Fruit fly (Drosophila melanogaster) whole organism, embryonic: ENCODE results near the gene Cpr64Ad.

Experiments
- CG1024 ChIP-seq: fragments of 200-800 bp; sonication (Bioruptor generic); IDR thresholded peaks from 2 replicates; pipeline ENCODE4 v1.3.6; 2022; ENCODE audit warnings: missing biosample characterization, missing genetic modification characterization
- CG10321 ChIP-seq: fragments of 200-800 bp; sonication (Bioruptor generic); IDR thresholded peaks from 2 replicates; pipeline ENCODE4 v1.3.6; 2022; ENCODE audit warnings: missing biosample characterization, missing genetic modification characterization
- CG11085 ChIP-seq: fragments of 200-800 bp; sonication (Bioruptor generic); IDR thresholded peaks from 2 replicates; pipeline ENCODE4 v1.3.6; 2022; ENCODE audit warnings: missing biosample characterization, missing genetic modification characterization
- CG11093 ChIP-seq: fragments of 200-800 bp; sonication (Bioruptor generic); IDR thresholded peaks from 3 replicates; pipeline ENCODE4 v1.3.6; 2022; ENCODE audit warnings: missing biosample characterization, missing genetic modification characterization
- CG11398 ChIP-seq: fragments of 200-800 bp; sonication (Bioruptor generic); optimal IDR thresholded peaks from 2 replicates; lab custom pipeline; 2016; ENCODE audit warnings: missing biosample characterization, missing genetic modification characterization
- CG11504 ChIP-seq: fragments of 200-800 bp; sonication (Bioruptor generic); optimal IDR thresholded peaks from 3 replicates; lab custom pipeline; 2019; ENCODE audit warnings: missing biosample characterization, mild to moderate bottlenecking, missing genetic modification characterization, moderate library complexity
- CG14710 ChIP-seq: fragments of 200-800 bp; sonication (Bioruptor generic); optimal IDR thresholded peaks from 3 replicates; lab custom pipeline; 2019; ENCODE audit warnings: missing biosample characterization, mild to moderate bottlenecking, missing genetic modification characterization, moderate library complexity
- CG15073 ChIP-seq: fragments of 200-800 bp; sonication (Bioruptor generic); optimal IDR thresholded peaks from 2 replicates; lab custom pipeline; 2016; ENCODE audit warnings: missing biosample characterization, missing genetic modification characterization
- CG16813 ChIP-seq: fragments of 200-800 bp; sonication (Bioruptor generic); IDR thresholded peaks from 3 replicates; pipeline ENCODE4 v1.3.6; 2022; ENCODE audit warnings: missing biosample characterization, missing genetic modification characterization; ENCODE audit not compliant: partially characterized antibody
- CG17359 ChIP-seq: fragments of 200-800 bp; sonication (Bioruptor generic); optimal IDR thresholded peaks from 3 replicates; lab custom pipeline; 2018; ENCODE audit warnings: missing biosample characterization, mild to moderate bottlenecking, missing genetic modification characterization, moderate library complexity
- CG17361 ChIP-seq: fragments of 200-800 bp; sonication (Bioruptor generic); IDR thresholded peaks from 3 replicates; pipeline ENCODE4 v1.3.6; 2022; ENCODE audit warnings: missing biosample characterization, missing genetic modification characterization
- CG18011 ChIP-seq: fragments of 200-800 bp; sonication (Bioruptor generic); optimal IDR thresholded peaks from 2 replicates; lab custom pipeline; 2017; ENCODE audit warnings: missing biosample characterization, missing genetic modification characterization, mild to moderate bottlenecking, moderate library complexity, missing genotype
- CG31441 ChIP-seq: fragments of 200-800 bp; sonication (Bioruptor generic); IDR thresholded peaks from 2 replicates; pipeline ENCODE4 v1.3.6; 2022; ENCODE audit warnings: missing biosample characterization, missing genetic modification characterization
- CG4617 ChIP-seq: fragments of 200-800 bp; sonication (Bioruptor generic); optimal IDR thresholded peaks from 3 replicates; lab custom pipeline; 2016; ENCODE audit warnings: missing biosample characterization, missing genetic modification characterization, borderline replicate concordance
- CG4854 ChIP-seq: fragments of 200-800 bp; sonication (Bioruptor generic); optimal IDR thresholded peaks from 2 replicates; lab custom pipeline; 2016; ENCODE audit warnings: missing biosample characterization, missing genetic modification characterization, inconsistent platforms
- CG6175 ChIP-seq: fragments of 200-800 bp; sonication (Bioruptor generic); IDR thresholded peaks from 3 replicates; pipeline ENCODE4 v1.3.6; 2022; ENCODE audit warnings: missing biosample characterization, missing genetic modification characterization
- CG6654 ChIP-seq: fragments of 200-800 bp; sonication (Bioruptor generic); optimal IDR thresholded peaks from 2 replicates; lab custom pipeline; 2017; ENCODE audit warnings: missing biosample characterization, mild to moderate bottlenecking, missing genetic modification characterization
- CG9437 ChIP-seq: fragments of 200-800 bp; sonication (Bioruptor generic); optimal IDR thresholded peaks from 2 replicates; lab custom pipeline; 2018; ENCODE audit warnings: missing biosample characterization, mild to moderate bottlenecking, missing genetic modification characterization
- CG9817 ChIP-seq: fragments of 200-800 bp; sonication (Bioruptor generic); optimal IDR thresholded peaks from 2 replicates; lab custom pipeline; 2018; ENCODE audit warnings: missing biosample characterization, mild to moderate bottlenecking, missing genetic modification characterization, moderate library complexity
- D ChIP-seq, 2 experiments: fragments of 200-800 bp in 1 of 2; fragments of >200 bp in 1 of 2; sonication (Bioruptor generic) in 1 of 2; optimal IDR thresholded peaks; 2 replicates in 1 of 2; 3 replicates in 1 of 2; lab custom pipeline; 2017; ENCODE audit warnings: mild to moderate bottlenecking in 1 of 2, missing biosample characterization in 1 of 2, missing genetic modification characterization in 1 of 2, missing genetic modification reagents in 1 of 2
- Gug ChIP-seq: fragments of 200-800 bp; sonication (Bioruptor generic); IDR thresholded peaks from 4 replicates; pipeline ENCODE4 v1.3.6; 2022; ENCODE audit warnings: missing biosample characterization, missing genetic modification characterization
- HLH4C ChIP-seq: fragments of 200-800 bp; sonication (Bioruptor generic); IDR thresholded peaks from 3 replicates; pipeline ENCODE4 v1.3.6; 2022; ENCODE audit warnings: missing biosample characterization, missing genetic modification characterization; ENCODE audit not compliant: partially characterized antibody
- HLH54F ChIP-seq: fragments of 200-800 bp; sonication (Bioruptor generic); optimal IDR thresholded peaks from 3 replicates; lab custom pipeline; 2016; ENCODE audit warnings: missing biosample characterization, missing genetic modification characterization
- Hand ChIP-seq: fragments of 200-800 bp; sonication (Bioruptor generic); optimal IDR thresholded peaks from 2 replicates; lab custom pipeline; 2017; ENCODE audit warnings: mild to moderate bottlenecking, missing biosample characterization, missing genetic modification reagents, missing genetic modification characterization
- MESR4 ChIP-seq: fragments of 200-800 bp; sonication (Bioruptor generic); optimal IDR thresholded peaks from 2 replicates; lab custom pipeline; 2018; ENCODE audit warnings: missing biosample characterization, mild to moderate bottlenecking, missing genetic modification characterization, moderate library complexity
- NC2β ChIP-seq: fragments of 200-800 bp; sonication (Bioruptor generic); optimal IDR thresholded peaks from 2 replicates; lab custom pipeline; 2016; ENCODE audit warnings: missing biosample characterization, missing genetic modification characterization
- Stat92E ChIP-seq, 3 experiments: fragments of >200 bp in 2 of 3; fragments of 200-800 bp in 1 of 3; sonication (Bioruptor generic) in 1 of 3; optimal IDR thresholded peaks; 2 replicates each; lab custom pipeline; 2017 to 2019; ENCODE audit warnings: missing biosample characterization in 3 of 3, missing genetic modification characterization in 3 of 3, mild to moderate bottlenecking in 1 of 3, moderate library complexity in 1 of 3
- Tbp ChIP-seq: fragments of >200 bp; optimal IDR thresholded peaks from 2 replicates; lab custom pipeline; 2018; ENCODE audit warnings: missing biosample characterization, missing genetic modification characterization
- Usf ChIP-seq: fragments of 200-800 bp; sonication (Bioruptor generic); optimal IDR thresholded peaks from 2 replicates; lab custom pipeline; 2017; ENCODE audit warnings: missing genotype, missing biosample characterization, missing genetic modification characterization
- crc ChIP-seq: fragments of 200-800 bp; sonication (Bioruptor generic); optimal IDR thresholded peaks from 2 replicates; lab custom pipeline; 2016; ENCODE audit warnings: missing biosample characterization, missing genetic modification characterization
- croc ChIP-seq: fragments of 200-800 bp; sonication (Bioruptor generic); conservative IDR thresholded peaks from 3 replicates; pipeline ENCODE4 v1.3.6; 2022; ENCODE audit warnings: missing biosample characterization, missing genetic modification characterization
- cwo ChIP-seq: fragments of 200-800 bp; sonication (Bioruptor generic); optimal IDR thresholded peaks from 3 replicates; lab custom pipeline; 2017; ENCODE audit warnings: missing biosample characterization, missing genetic modification characterization, mild to moderate bottlenecking, moderate library complexity, missing genetic modification reagents
- dan ChIP-seq: fragments of 200-800 bp; sonication (Bioruptor generic); IDR thresholded peaks from 2 replicates; pipeline ENCODE4 v1.3.6; 2022; ENCODE audit warnings: missing biosample characterization, missing genetic modification characterization
- dmrt99B ChIP-seq: fragments of 200-800 bp; sonication (Bioruptor generic); optimal IDR thresholded peaks from 2 replicates; lab custom pipeline; 2018; ENCODE audit warnings: missing biosample characterization, mild to moderate bottlenecking, missing genetic modification characterization, moderate library complexity
- dysf ChIP-seq: fragments of 200-800 bp; sonication (Bioruptor generic); IDR thresholded peaks from 3 replicates; pipeline ENCODE4 v1.3.6; 2022; ENCODE audit warnings: missing biosample characterization, missing genetic modification characterization
- esg ChIP-seq: fragments of 200-800 bp; sonication (Bioruptor generic); conservative IDR thresholded peaks from 2 replicates; pipeline ENCODE4 v1.3.6; 2022; ENCODE audit warnings: missing biosample characterization, missing genetic modification characterization
- eve ChIP-seq, 2 experiments: fragments of >200 bp; optimal IDR thresholded peaks; 2 replicates each; lab custom pipeline; 2017; ENCODE audit warnings: missing biosample characterization in 2 of 2, missing genetic modification characterization in 2 of 2
- hkb ChIP-seq, 2 experiments: fragments of 200-800 bp in 1 of 2; fragments of >200 bp in 1 of 2; sonication (Bioruptor generic) in 1 of 2; IDR thresholded peaks in 1 of 2; optimal IDR thresholded peaks in 1 of 2; 2 replicates each; pipeline versions ENCODE4 v1.3.6 to Lab custom; 2017 to 2022; ENCODE audit warnings: missing biosample characterization in 1 of 2, missing genetic modification characterization in 1 of 2
- ind ChIP-seq: fragments of 200-800 bp; sonication (Bioruptor generic); optimal IDR thresholded peaks from 3 replicates; lab custom pipeline; 2016; ENCODE audit warnings: missing biosample characterization, missing genetic modification characterization
- kah ChIP-seq: fragments of 200-800 bp; sonication (Bioruptor generic); optimal IDR thresholded peaks from 2 replicates; lab custom pipeline; 2018; ENCODE audit warnings: missing biosample characterization, mild to moderate bottlenecking, missing genetic modification characterization
- kay ChIP-seq: fragments of 200-800 bp; sonication (Bioruptor generic); optimal IDR thresholded peaks from 2 replicates; lab custom pipeline; 2016; ENCODE audit warnings: missing biosample characterization, missing genetic modification characterization
- lbe ChIP-seq: fragments of 200-800 bp; sonication (Bioruptor generic); optimal IDR thresholded peaks from 2 replicates; lab custom pipeline; 2016; ENCODE audit warnings: missing biosample characterization, mild to moderate bottlenecking, missing genetic modification characterization
- lilli ChIP-seq: fragments of 200-800 bp; sonication (Bioruptor generic); optimal IDR thresholded peaks from 3 replicates; lab custom pipeline; 2016; ENCODE audit warnings: missing biosample characterization, missing genetic modification characterization
- maf-S ChIP-seq: fragments of 200-800 bp; sonication (Bioruptor generic); optimal IDR thresholded peaks from 2 replicates; lab custom pipeline; 2016; ENCODE audit warnings: missing biosample characterization, missing genetic modification characterization
- mld ChIP-seq: fragments of 200-800 bp; sonication (Bioruptor generic); IDR thresholded peaks from 3 replicates; pipeline ENCODE4 v1.3.6; 2022; ENCODE audit warnings: missing biosample characterization, missing genetic modification characterization; ENCODE audit not compliant: partially characterized antibody
- pros ChIP-seq: fragments of 200-800 bp; sonication (Bioruptor generic); optimal IDR thresholded peaks from 3 replicates; lab custom pipeline; 2019; ENCODE audit warnings: missing biosample characterization, mild to moderate bottlenecking, missing genetic modification characterization, moderate library complexity
- ranshi ChIP-seq: fragments of 200-800 bp; sonication (Bioruptor generic); IDR thresholded peaks from 2 replicates; pipeline ENCODE4 v1.3.6; 2022; ENCODE audit warnings: missing biosample characterization, missing genetic modification characterization
- unpg ChIP-seq: fragments of 200-800 bp; sonication (Bioruptor generic); optimal IDR thresholded peaks from 3 replicates; lab custom pipeline; 2018; ENCODE audit warnings: missing biosample characterization, mild to moderate bottlenecking, missing genetic modification characterization, moderate library complexity
- vnd ChIP-seq: fragments of 200-800 bp; sonication (Bioruptor generic); IDR thresholded peaks from 3 replicates; pipeline ENCODE4 v1.3.6; 2022; ENCODE audit warnings: missing biosample characterization, missing genetic modification characterization; ENCODE audit not compliant: partially characterized antibody

The Cpr64Ad gene

DNA sequence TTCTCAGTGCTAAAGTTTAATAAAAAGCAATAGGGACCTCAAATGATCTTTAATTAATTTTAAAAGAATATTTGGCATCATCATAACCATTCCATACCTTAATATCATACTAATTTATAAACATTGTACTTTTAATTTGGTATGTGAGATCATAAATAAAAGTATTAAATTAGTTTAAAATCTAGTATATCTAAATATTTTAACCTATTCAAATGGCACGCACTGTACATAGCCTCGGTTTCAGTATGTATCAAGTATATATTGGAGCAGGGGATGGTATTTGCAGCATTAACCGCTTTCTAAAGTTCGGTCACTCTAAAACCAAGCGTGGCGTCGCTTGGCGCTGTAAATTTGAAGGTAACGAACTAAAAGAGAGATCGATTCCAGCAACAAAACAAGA, 27.2 kb downstream of the Cpr64Ad start, which contains the start of gene pav (continued):
- no peak for TF ChIP-seq HLH54F (GFP tag; lab: Kevin White, UChicago)
- TF ChIP-seq CG31441 = no peak; the same call in 1 of the 2 replicates
- TF ChIP-seq cwo (GFP tag; lab: Kevin White, UChicago) = no peak
- TF ChIP-seq dmrt99B (tag; lab: Kevin White, UChicago) = no peak
- TF ChIP-seq dysf (GFP tag; lab: Robert Waterston, UW) = peak; percentile 70; the same call in 2 of the 3 replicates
- no peak for TF ChIP-seq CG17361
- no peak for TF ChIP-seq crc (GFP tag; lab: Kevin White, UChicago)
- TF ChIP-seq CG4854 = no peak
- TF ChIP-seq CG16813 = no peak
- peak; percentile 16 for TF ChIP-seq lilli (GFP tag; lab: Kevin White, UChicago)
- 0 out of 2 replicates have a peak, but pooled peaks have one; percentile 18 for TF ChIP-seq CG1024 (GFP tag; lab: Robert Waterston, UW)
- no peak for TF ChIP-seq unpg (GFP tag; lab: Kevin White, UChicago)
- no peak for TF ChIP-seq vnd (GFP tag; lab: Robert Waterston, UW)
- no peak for TF ChIP-seq kah (GFP tag; lab: Kevin White, UChicago)
- no peak for TF ChIP-seq esg (GFP tag; lab: Robert Waterston, UW)
- no peak for TF ChIP-seq eve (GFP tag; optimal IDR thresholded peaks at IDR 0.05; lab: Kevin White, UChicago)
- no peak for TF ChIP-seq NC2β
- no peak for TF ChIP-seq dan (GFP tag; lab: Robert Waterston, UW)
- peak; percentile 11; the same call in 1 of the 2 replicates for TF ChIP-seq ranshi (GFP tag; lab: Robert Waterston, UW)
- TF ChIP-seq CG9817 (tag; lab: Kevin White, UChicago) = peak; percentile 50
- TF ChIP-seq Usf (GFP tag; lab: Kevin White, UChicago) = no peak
- TF ChIP-seq CG14710 (tag; lab: Kevin White, UChicago) = peak; percentile 65
- TF ChIP-seq ind (GFP tag; lab: Kevin White, UChicago) = peak; percentile 31
- TF ChIP-seq Hand (GFP tag; lab: Kevin White, UChicago) = no peak
- TF ChIP-seq Tbp (GFP tag; lab: Kevin White, UChicago) = no peak
- no peak for TF ChIP-seq maf-S
- no peak for TF ChIP-seq CG11504 (tag; lab: Kevin White, UChicago)
- TF ChIP-seq CG6175 (GFP tag; lab: Robert Waterston, UW) = no peak
- no peak for TF ChIP-seq D (optimal IDR thresholded peaks at IDR 0.05; lab: Kevin White, UChicago)
- TF ChIP-seq D (GFP tag; optimal IDR thresholded peaks at IDR 0.05; lab: Kevin White, UChicago) = no peak
- no peak for TF ChIP-seq lbe (GFP tag; lab: Kevin White, UChicago)
- TF ChIP-seq CG10321 = no peak
- no peak for TF ChIP-seq CG17359 (tag; lab: Kevin White, UChicago)
- peak; percentile 31 for TF ChIP-seq CG4617 (GFP tag; lab: Kevin White, UChicago)
- no peak for TF ChIP-seq CG11093
- TF ChIP-seq CG11398 (GFP tag; lab: Kevin White, UChicago) = no peak
- TF ChIP-seq hkb (optimal IDR thresholded peaks at IDR 0.05; lab: Kevin White, UChicago) = no peak
- peak; percentile 65 for TF ChIP-seq hkb (GFP tag; IDR thresholded peaks at IDR 0.05; lab: Robert Waterston, UW)
- no peak for TF ChIP-seq kay (GFP tag; lab: Kevin White, UChicago)
- TF ChIP-seq CG9437 (GFP tag; lab: Kevin White, UChicago) = no peak
- TF ChIP-seq CG18011 (GFP tag; lab: Kevin White, UChicago) = no peak
- no peak for TF ChIP-seq Gug (GFP tag; lab: Robert Waterston, UW)
- no peak for TF ChIP-seq CG6654
- no peak for TF ChIP-seq mld
- TF ChIP-seq croc (GFP tag; lab: Robert Waterston, UW) = no peak
- TF ChIP-seq MESR4 = peak; percentile 46
- TF ChIP-seq Stat92E (GFP tag; optimal IDR thresholded peaks at IDR 0.05; lab: Kevin White, UChicago) = peak in 1 of 3 experiments; percentile 42
- no peak for TF ChIP-seq HLH4C (GFP tag; lab: Robert Waterston, UW)
- TF ChIP-seq CG15073 (GFP tag; lab: Kevin White, UChicago) = no peak
- TF ChIP-seq CG11085 = 0 out of 2 replicates have a peak, but pooled peaks have one; percentile 11
- TF ChIP-seq pros = no peak
